Fruit fly (Drosophila melanogaster) whole organism: ENCODE results near the gene Cdc27.

Experiments used
- CG8478 ChIP-seq: fragments of >200 bp; optimal IDR thresholded peaks from 2 replicates; lab custom pipeline; 2018; ENCODE audit warnings: inconsistent platforms
- EcR ChIP-seq, 2 experiments: fragments of >200 bp; optimal IDR thresholded peaks; 2 replicates each; lab custom pipeline; 2017; ENCODE audit warnings: missing biosample characterization in 2 of 2, missing genetic modification characterization in 2 of 2, missing genetic modification reagents in 2 of 2
- psq ChIP-seq: fragments of >200 bp; optimal IDR thresholded peaks from 2 replicates; lab custom pipeline; 2017
- usp ChIP-seq: fragments of >200 bp; optimal IDR thresholded peaks from 2 replicates; lab custom pipeline; 2017; ENCODE audit warnings: missing biosample characterization, missing genetic modification characterization, mixed read lengths

- no peak for TF ChIP-seq psq (lab: Kevin White, UChicago)
- TF ChIP-seq CG8478, result no peak
- no peak for TF ChIP-seq EcR (GFP tag; optimal IDR thresholded peaks at IDR 0.05; lab: Kevin White, UChicago)
- no peak for TF ChIP-seq usp
Observed at dm6 chr3L:7283541-7283940, 34.4 kb upstream of the Cdc27 start.
